Fruit fly (Drosophila melanogaster): Measurements from ENCODE around the gene bves.
A peak's percentile ranks its signal among the peaks of the same experiment; 100 is the strongest.

bves gene

dm6 chrX:21044831-21045447, 8.8 kb upstream of the bves start, which contains the start of gene Cbs (continued):
- no peak for TF ChIP-seq CG7928 (GFP tag; optimal IDR thresholded peaks at IDR 0.05)
- no peak for TF ChIP-seq CG12299 (tag; optimal IDR thresholded peaks at IDR 0.05)
- TF ChIP-seq CG11398 (GFP tag; optimal IDR thresholded peaks at IDR 0.05): no peak
- TF ChIP-seq br (optimal IDR thresholded peaks at IDR 0.05): no peak
- TF ChIP-seq ken (GFP tag; IDR thresholded peaks at IDR 0.05): peak; percentile 70; the same call in 2 of the 3 replicates
- TF ChIP-seq H15 (GFP tag; IDR thresholded peaks at IDR 0.05): 0 out of 3 replicates have a peak, but pooled peaks have one; percentile 56
- TF ChIP-seq crp (GFP tag; optimal IDR thresholded peaks at IDR 0.05): no peak
- no peak for TF ChIP-seq sima (GFP tag; optimal IDR thresholded peaks at IDR 0.05)
- peak; percentile 53 for TF ChIP-seq CG30403 (GFP tag; optimal IDR thresholded peaks at IDR 0.05)
- peak; percentile 81 for TF ChIP-seq Meics (GFP tag; optimal IDR thresholded peaks at IDR 0.05)
- TF ChIP-seq CG7745 (tag; optimal IDR thresholded peaks at IDR 0.05): no peak
- TF ChIP-seq CG2889 (GFP tag; IDR thresholded peaks at IDR 0.05): 0 out of 3 replicates have a peak, but pooled peaks have one; percentile 62
- peak; percentile 23; the same call in 1 of the 2 replicates for TF ChIP-seq Ravus (GFP tag; IDR thresholded peaks at IDR 0.05)
- no peak for TF ChIP-seq zen2 (GFP tag; IDR thresholded peaks at IDR 0.05; ENCODE audit: partially characterized antibody)
- TF ChIP-seq ttk (GFP tag; IDR thresholded peaks at IDR 0.05): peak; percentile 43; the same call in 1 of the 2 replicates
- no peak for TF ChIP-seq Bteb2 (GFP tag; optimal IDR thresholded peaks at IDR 0.05)
- no peak for TF ChIP-seq CG2199 (GFP tag; IDR thresholded peaks at IDR 0.05)
- peak; percentile 79 for TF ChIP-seq vvl (GFP tag; IDR thresholded peaks at IDR 0.05)
- no peak for TF ChIP-seq yki (optimal IDR thresholded peaks at IDR 0.05)
- TF ChIP-seq CG14014 (GFP tag; IDR thresholded peaks at IDR 0.05): peak; percentile 57
- no peak for TF ChIP-seq CG15514 (GFP tag; optimal IDR thresholded peaks at IDR 0.05)
- no peak for TF ChIP-seq Doc3 (GFP tag; IDR thresholded peaks at IDR 0.05; ENCODE audit: partially characterized antibody)
- no peak for TF ChIP-seq HLH54F (GFP tag; optimal IDR thresholded peaks at IDR 0.05)
- peak; percentile 65 for TF ChIP-seq cwo (GFP tag; optimal IDR thresholded peaks at IDR 0.05)
- peak; percentile 43; the same call in 1 of the 2 replicates for TF ChIP-seq Bgb (GFP tag; IDR thresholded peaks at IDR 0.05; ENCODE audit: partially characterized antibody)
- TF ChIP-seq stwl (tag; optimal IDR thresholded peaks at IDR 0.05): no peak
- peak; percentile 75 for TF ChIP-seq CG3281 (GFP tag; optimal IDR thresholded peaks at IDR 0.05)
- no peak for TF ChIP-seq CG8478 (optimal IDR thresholded peaks at IDR 0.05)
- TF ChIP-seq D19A (tag; optimal IDR thresholded peaks at IDR 0.05): peak; percentile 71
- TF ChIP-seq CG13624 (GFP tag; optimal IDR thresholded peaks at IDR 0.05): no peak
- peak; percentile 72; the same call in 1 of the 2 replicates for TF ChIP-seq Xrp1 (GFP tag; IDR thresholded peaks at IDR 0.05)
- no peak for TF ChIP-seq CG42726 (GFP tag; IDR thresholded peaks at IDR 0.05; ENCODE audit: partially characterized antibody)
- TF ChIP-seq Optix (GFP tag; IDR thresholded peaks at IDR 0.05): peak; percentile 80
- peak; percentile 34 for TF ChIP-seq CG8388 (GFP tag; optimal IDR thresholded peaks at IDR 0.05)
- TF ChIP-seq sna (GFP tag; IDR thresholded peaks at IDR 0.05; ENCODE audit: partially characterized antibody): no peak
- TF ChIP-seq CG1602 (GFP tag; optimal IDR thresholded peaks at IDR 0.05): peak; percentile 48
- no peak for TF ChIP-seq h (optimal IDR thresholded peaks at IDR 0.05)
- TF ChIP-seq MTF-1 (GFP tag; optimal IDR thresholded peaks at IDR 0.05; ENCODE audit: borderline replicate concordance): peak; percentile 12
- peak; percentile 48 for TF ChIP-seq org-1 (GFP tag; optimal IDR thresholded peaks at IDR 0.05)
- TF ChIP-seq psq (GFP tag; optimal IDR thresholded peaks at IDR 0.05): peak; percentile 15
- TF ChIP-seq abd-A (tag; optimal IDR thresholded peaks at IDR 0.05): peak; percentile 14
- no peak for TF ChIP-seq Jarid2 (GFP tag; optimal IDR thresholded peaks at IDR 0.05)
- TF ChIP-seq CG1792 (GFP tag; optimal IDR thresholded peaks at IDR 0.05): no peak
- TF ChIP-seq CG11085 (GFP tag; IDR thresholded peaks at IDR 0.05): 0 out of 2 replicates have a peak, but pooled peaks have one; percentile 40
- TF ChIP-seq Hr39 (optimal IDR thresholded peaks at IDR 0.05): no peak
- no peak for TF ChIP-seq CG10431 (GFP tag; optimal IDR thresholded peaks at IDR 0.05)
- TF ChIP-seq zen (tag; optimal IDR thresholded peaks at IDR 0.05): peak; percentile 2
- TF ChIP-seq bcd (GFP tag; optimal IDR thresholded peaks at IDR 0.05): peak; percentile 66
- peak; percentile 79 for TF ChIP-seq dmrt99B (tag; optimal IDR thresholded peaks at IDR 0.05)
- peak; percentile 67 for TF ChIP-seq Atf6 (GFP tag; IDR thresholded peaks at IDR 0.05)
- no peak for TF ChIP-seq pb (GFP tag; optimal IDR thresholded peaks at IDR 0.05)

Data from whole organism, embryonic.